Fruit fly (Drosophila melanogaster) S2 (cell line): ENCODE data around the gene CG14621.

Experiments used
- CG8478 ChIP-seq: fragments of >200 bp; optimal IDR thresholded peaks from 2 replicates; lab custom pipeline; 2018
- CTCF ChIP-seq, 2 experiments: fragments of >200 bp; optimal IDR thresholded peaks; 2 replicates each; lab custom pipeline; 2018

CG14621 gene

dm6 chrX:22443954-22444910 is at the start of gene CG14621:
Gene CG14621, plus strand, starts transcription at chrX:22444227.
- TF ChIP-seq CG8478 (lab: Kevin White, UChicago) (no peak), CTCF (optimal IDR thresholded peaks at IDR 0.05; lab: Kevin White, UChicago) (no peak)

- TF ChIP-seq CG8478 (lab: Kevin White, UChicago): peak; percentile 85
These were observed 11.0 kb upstream of the CG14621 start for dm6 chrX:22432929-22433605.

dm6 chrX:22443046-22443445 is 981 bp upstream of the CG14621 start:
- TF ChIP-seq CTCF (optimal IDR thresholded peaks at IDR 0.05; lab: Kevin White, UChicago) (peak in 1 of 2 experiments; percentile 15), CG8478 (lab: Kevin White, UChicago) (no peak)

dm6 chrX:22443518-22443917 is 509 bp upstream of the CG14621 start:
- TF ChIP-seq CG8478 (lab: Kevin White, UChicago): no peak
- no peak for TF ChIP-seq CTCF (optimal IDR thresholded peaks at IDR 0.05; lab: Kevin White, UChicago)

dm6 chrX:22449191-22449787 is 5.3 kb downstream of the CG14621 start, which contains the start of the genes CG14615 and tilB:
Gene CG14615, minus strand, starts transcription at chrX:22449491.
Gene tilB, plus strand, starts transcription at chrX:22449737.
- TF ChIP-seq CTCF (optimal IDR thresholded peaks at IDR 0.05; lab: Kevin White, UChicago) (no peak), CG8478 (lab: Kevin White, UChicago) (no peak)

- TF ChIP-seq CTCF (optimal IDR thresholded peaks at IDR 0.05; lab: Kevin White, UChicago): no peak
- no peak for TF ChIP-seq CG8478 (lab: Kevin White, UChicago)
These were observed 11.0 kb downstream of the CG14621 start, which contains the start of gene wap for dm6 chrX:22455023-22455422. Gene wap, minus strand, starts transcription at chrX:22455422.

- TF ChIP-seq CG8478 (lab: Kevin White, UChicago) (no peak), CTCF (optimal IDR thresholded peaks at IDR 0.05; lab: Kevin White, UChicago) (peak; percentile 14 to 34)
These were observed 11.6 kb downstream of the CG14621 start, which contains the start of gene Usp2 for dm6 chrX:22455509-22456179. Gene Usp2, plus strand, starts transcription at chrX:22455803.

- TF ChIP-seq CG8478 (lab: Kevin White, UChicago) (no peak), CTCF (optimal IDR thresholded peaks at IDR 0.05; lab: Kevin White, UChicago) (no peak)
These were observed 12.3 kb downstream of the CG14621 start for dm6 chrX:22456180-22456948.

- no peak for TF ChIP-seq CG8478 (lab: Kevin White, UChicago)
- no peak for TF ChIP-seq CTCF (optimal IDR thresholded peaks at IDR 0.05; lab: Kevin White, UChicago)
These were observed 17.3 kb downstream of the CG14621 start for dm6 chrX:22461218-22461760.

dm6 chrX:22471819-22472218 is 27.8 kb downstream of the CG14621 start, which contains the start of gene CG14613:
Gene CG14613, minus strand, starts transcription at chrX:22472021.
- no peak for TF ChIP-seq CG8478 (lab: Kevin White, UChicago)
- no peak for TF ChIP-seq CTCF (optimal IDR thresholded peaks at IDR 0.05; lab: Kevin White, UChicago)

dm6 chrX:22473520-22473919 is 29.5 kb downstream of the CG14621 start, which contains the start of gene CG14618:
Gene CG14618, plus strand, starts transcription at chrX:22473698.
- TF ChIP-seq CG8478 (lab: Kevin White, UChicago) (no peak), CTCF (optimal IDR thresholded peaks at IDR 0.05; lab: Kevin White, UChicago) (no peak)

dm6 chrX:22474881-22475280 is 30.9 kb downstream of the CG14621 start:
- TF ChIP-seq CTCF (optimal IDR thresholded peaks at IDR 0.05; lab: Kevin White, UChicago) (no peak), CG8478 (lab: Kevin White, UChicago) (no peak)
